Fruit fly (Drosophila melanogaster) whole organism, wandering third instar larva: ENCODE data around the gene cue.

Source experiments
- Abd-B ChIP-seq: fragments of >200 bp; optimal IDR thresholded peaks from 2 replicates; lab custom pipeline; 2017; ENCODE audit warnings: missing biosample characterization, missing genetic modification characterization
- CG32264 ChIP-seq: fragments of 200-800 bp; sonication (Bioruptor generic); optimal IDR thresholded peaks from 2 replicates; lab custom pipeline; 2016; ENCODE audit warnings: missing biosample characterization, missing genetic modification characterization
- CG9705 ChIP-seq: fragments of 200-800 bp; sonication (Bioruptor generic); optimal IDR thresholded peaks from 2 replicates; lab custom pipeline; 2018; ENCODE audit warnings: missing biosample characterization, mild to moderate bottlenecking, missing genetic modification characterization
- CrebA ChIP-seq: fragments of 200-800 bp; sonication (Bioruptor generic); optimal IDR thresholded peaks from 2 replicates; lab custom pipeline; 2016; ENCODE audit warnings: missing biosample characterization, mild to moderate bottlenecking, missing genetic modification characterization, borderline replicate concordance
- Dfd ChIP-seq: fragments of >200 bp; optimal IDR thresholded peaks from 2 replicates; lab custom pipeline; 2017; ENCODE audit warnings: missing biosample characterization, missing genetic modification characterization
- Dif ChIP-seq: fragments of 200-275, 200-300 bp; sonication (Bioruptor generic); optimal IDR thresholded peaks from 2 replicates; lab custom pipeline; 2018; ENCODE audit warnings: missing biosample characterization, missing genetic modification characterization; ENCODE audit not compliant: partially characterized antibody
- GATAd ChIP-seq: sonication (Bioruptor generic); optimal IDR thresholded peaks from 2 replicates; lab custom pipeline; 2016; ENCODE audit warnings: missing biosample characterization, missing genetic modification characterization
- HLH106 ChIP-seq: fragments of 200-800 bp; optimal IDR thresholded peaks from 3 replicates; lab custom pipeline; 2019; ENCODE audit warnings: missing biosample characterization, mild to moderate bottlenecking, missing genetic modification characterization, moderate library complexity
- Hnf4 ChIP-seq: fragments of 200-800 bp; sonication (Bioruptor generic); optimal IDR thresholded peaks from 2 replicates; lab custom pipeline; 2016; ENCODE audit warnings: missing biosample characterization, mild to moderate bottlenecking, missing genetic modification characterization
- Hr78 ChIP-seq: fragments of >200 bp; optimal IDR thresholded peaks from 2 replicates; lab custom pipeline; 2017; ENCODE audit warnings: missing biosample characterization, missing genetic modification characterization
- Hr83 ChIP-seq: fragments of 200-300 bp; sonication (Bioruptor generic); optimal IDR thresholded peaks from 2 replicates; lab custom pipeline; 2016; ENCODE audit warnings: missing biosample characterization, mild to moderate bottlenecking, missing genetic modification characterization, moderate library complexity; ENCODE audit not compliant: poor library complexity, severe bottlenecking
- Jra ChIP-seq: sonication (Bioruptor generic); optimal IDR thresholded peaks from 2 replicates; lab custom pipeline; 2016; ENCODE audit warnings: missing biosample characterization, missing genetic modification characterization
- Mio ChIP-seq: sonication (Bioruptor generic); optimal IDR thresholded peaks from 2 replicates; lab custom pipeline; 2016; ENCODE audit warnings: missing biosample characterization, missing genetic modification characterization
- Myc ChIP-seq: fragments of >200 bp; optimal IDR thresholded peaks from 2 replicates; lab custom pipeline; 2017
- N ChIP-seq: fragments of >200 bp; optimal IDR thresholded peaks from 2 replicates; lab custom pipeline; 2018; ENCODE audit warnings: missing biosample characterization, missing external identifiers, missing genetic modification characterization
- OdsH ChIP-seq: fragments of 200-800 bp; sonication (Bioruptor generic); optimal IDR thresholded peaks from 2 replicates; lab custom pipeline; 2016; ENCODE audit warnings: missing biosample characterization, mild to moderate bottlenecking, missing genetic modification characterization
- Rel ChIP-seq, 2 experiments: fragments of 200-800 bp; sonication (Bioruptor generic) in 1 of 2; optimal IDR thresholded peaks; 2 replicates in 1 of 2; 3 replicates in 1 of 2; lab custom pipeline; 2016 to 2019; ENCODE audit warnings: mild to moderate bottlenecking in 2 of 2, missing biosample characterization in 2 of 2, missing genetic modification characterization in 2 of 2, moderate library complexity in 1 of 2
- Sp1 ChIP-seq: fragments of 200-800 bp; sonication (Bioruptor generic); optimal IDR thresholded peaks from 3 replicates; lab custom pipeline; 2019; ENCODE audit warnings: missing biosample characterization, mild to moderate bottlenecking, missing genetic modification characterization, moderate library complexity
- Vsx2 ChIP-seq: fragments of 200-300, 225-300 bp; sonication (Bioruptor generic); optimal IDR thresholded peaks from 2 replicates; lab custom pipeline; 2018; ENCODE audit warnings: missing biosample characterization, missing genetic modification characterization; ENCODE audit not compliant: partially characterized antibody
- br ChIP-seq: fragments of 200-800 bp; sonication (Bioruptor generic); optimal IDR thresholded peaks from 2 replicates; lab custom pipeline; 2016; ENCODE audit warnings: missing biosample characterization, missing genetic modification characterization
- brk ChIP-seq: fragments of 200-800 bp; sonication (Bioruptor generic); optimal IDR thresholded peaks from 2 replicates; lab custom pipeline; 2016; ENCODE audit warnings: missing biosample characterization, mild to moderate bottlenecking, missing genetic modification characterization
- dl ChIP-seq, 2 experiments: fragments of 175-275, 200-275 bp in 1 of 2; fragments of 200-275 bp in 1 of 2; sonication (Bioruptor generic); optimal IDR thresholded peaks; lab custom pipeline; 2018; ENCODE audit warnings: mild to moderate bottlenecking in 2 of 2, missing biosample characterization in 2 of 2, missing genetic modification characterization in 2 of 2, moderate library complexity in 2 of 2; ENCODE audit not compliant: partially characterized antibody in 2 of 2, insufficient read depth in 1 of 2
- dmrt93B ChIP-seq: fragments of 200-800 bp; sonication (Bioruptor generic); optimal IDR thresholded peaks from 2 replicates; lab custom pipeline; 2018; ENCODE audit warnings: missing biosample characterization, mild to moderate bottlenecking, missing genetic modification characterization
- dsf ChIP-seq: sonication (Bioruptor generic); optimal IDR thresholded peaks from 2 replicates; lab custom pipeline; 2016; ENCODE audit warnings: missing biosample characterization, missing genetic modification characterization, borderline replicate concordance
- ey ChIP-seq: fragments of 200-800 bp; sonication (Bioruptor generic); optimal IDR thresholded peaks from 2 replicates; lab custom pipeline; 2016; ENCODE audit warnings: missing biosample characterization, missing genetic modification characterization
- foxo ChIP-seq, 2 experiments: fragments of 200-800 bp; sonication (Bioruptor generic); optimal IDR thresholded peaks; 2 replicates in 1 of 2; 3 replicates in 1 of 2; lab custom pipeline; 2016 to 2017; ENCODE audit warnings: missing biosample characterization in 2 of 2, missing genetic modification characterization in 2 of 2
- fru ChIP-seq: fragments of 200-800 bp; sonication (Bioruptor generic); optimal IDR thresholded peaks from 3 replicates; lab custom pipeline; 2016; ENCODE audit warnings: missing biosample characterization, mild to moderate bottlenecking, missing genetic modification characterization
- h ChIP-seq: fragments of 200-800 bp; sonication (Bioruptor generic); optimal IDR thresholded peaks from 3 replicates; lab custom pipeline; 2016; ENCODE audit warnings: missing biosample characterization, mild to moderate bottlenecking, missing genetic modification characterization
- jim ChIP-seq: fragments of 175-275, 200-325 bp; sonication (Bioruptor generic); optimal IDR thresholded peaks from 2 replicates; lab custom pipeline; 2016; ENCODE audit warnings: missing biosample characterization, mild to moderate bottlenecking, missing genetic modification characterization
- lola ChIP-seq: fragments of >200 bp; optimal IDR thresholded peaks from 2 replicates; lab custom pipeline; 2017; ENCODE audit warnings: missing biosample characterization, missing genetic modification characterization
- pan ChIP-seq: fragments of >200 bp; optimal IDR thresholded peaks from 2 replicates; lab custom pipeline; 2017
- psq ChIP-seq: fragments of 200-800 bp; sonication (Bioruptor generic); optimal IDR thresholded peaks from 3 replicates; lab custom pipeline; 2017; ENCODE audit warnings: missing biosample characterization, mild to moderate bottlenecking, missing genetic modification characterization, moderate library complexity
- rgr ChIP-seq: fragments of 200-800 bp; sonication (Bioruptor generic); optimal IDR thresholded peaks from 3 replicates; lab custom pipeline; 2016; ENCODE audit warnings: missing biosample characterization, mild to moderate bottlenecking, missing genetic modification characterization
- sage ChIP-seq: fragments of 200-800 bp; sonication (Bioruptor generic); optimal IDR thresholded peaks from 2 replicates; lab custom pipeline; 2016; ENCODE audit warnings: missing biosample characterization, mild to moderate bottlenecking, missing genetic modification characterization
- sv ChIP-seq: fragments of 200-800 bp; sonication (Bioruptor generic); optimal IDR thresholded peaks from 3 replicates; lab custom pipeline; 2016; ENCODE audit warnings: missing biosample characterization, missing genetic modification characterization
- tai ChIP-seq: sonication (Bioruptor generic); optimal IDR thresholded peaks from 2 replicates; lab custom pipeline; 2016; ENCODE audit warnings: missing biosample characterization, missing genetic modification characterization
- usp ChIP-seq: fragments of >200 bp; optimal IDR thresholded peaks from 2 replicates; lab custom pipeline; 2017; ENCODE audit warnings: missing biosample characterization, missing genetic modification characterization
- woc ChIP-seq: sonication (Bioruptor generic); optimal IDR thresholded peaks from 2 replicates; lab custom pipeline; 2016; ENCODE audit warnings: missing biosample characterization, mild to moderate bottlenecking, missing genetic modification characterization

cue gene

DNA sequence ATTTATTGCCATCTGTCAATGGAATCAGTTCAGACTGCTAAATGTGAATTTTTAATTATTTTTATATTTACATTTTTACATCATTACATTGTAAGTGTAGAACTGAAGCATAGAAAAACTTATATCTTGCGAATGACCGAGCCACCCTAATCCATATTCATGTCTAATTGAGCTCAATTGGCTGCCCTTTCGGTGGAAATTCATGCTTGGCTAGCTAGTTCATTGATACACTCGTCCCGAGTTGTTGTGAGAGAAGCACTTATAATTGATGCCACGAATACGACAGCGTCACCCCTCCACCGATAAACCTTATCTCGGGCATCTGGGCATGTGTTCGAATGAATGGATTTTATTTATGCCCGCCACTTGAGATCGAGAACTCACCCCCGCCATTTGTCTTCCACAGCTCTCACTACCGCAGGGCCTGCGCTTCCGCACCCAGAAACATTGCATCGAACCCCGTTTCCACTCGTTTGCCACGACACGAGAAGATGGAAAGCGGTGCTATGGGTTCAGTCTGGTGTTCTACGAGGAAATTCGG lies 21.3 kb upstream of the cue start:
- TF ChIP-seq Sp1 (no peak), Dif (GFP tag; lab: Kevin White, UChicago) (no peak), Jra (GFP tag; lab: Kevin White, UChicago) (no peak), OdsH (GFP tag; lab: Kevin White, UChicago) (no peak), Hr83 (GFP tag; lab: Kevin White, UChicago) (no peak), Hnf4 (GFP tag; lab: Kevin White, UChicago) (no peak), fru (GFP tag; lab: Kevin White, UChicago) (no peak), woc (GFP tag; lab: Kevin White, UChicago) (no peak), CrebA (GFP tag; lab: Kevin White, UChicago) (no peak), Myc (no peak), jim (GFP tag; lab: Kevin White, UChicago) (no peak), tai (no peak), pan (lab: Kevin White, UChicago) (no peak), HLH106 (tag; lab: Kevin White, UChicago) (no peak), Rel (GFP tag; optimal IDR thresholded peaks at IDR 0.05; lab: Kevin White, UChicago) (no peak), Rel (tag; optimal IDR thresholded peaks at IDR 0.05; lab: Kevin White, UChicago) (no peak), h (GFP tag; lab: Kevin White, UChicago) (no peak), CG9705 (no peak), GATAd (GFP tag; lab: Kevin White, UChicago) (no peak), sage (no peak), Dfd (GFP tag; lab: Kevin White, UChicago) (no peak)

DNA sequence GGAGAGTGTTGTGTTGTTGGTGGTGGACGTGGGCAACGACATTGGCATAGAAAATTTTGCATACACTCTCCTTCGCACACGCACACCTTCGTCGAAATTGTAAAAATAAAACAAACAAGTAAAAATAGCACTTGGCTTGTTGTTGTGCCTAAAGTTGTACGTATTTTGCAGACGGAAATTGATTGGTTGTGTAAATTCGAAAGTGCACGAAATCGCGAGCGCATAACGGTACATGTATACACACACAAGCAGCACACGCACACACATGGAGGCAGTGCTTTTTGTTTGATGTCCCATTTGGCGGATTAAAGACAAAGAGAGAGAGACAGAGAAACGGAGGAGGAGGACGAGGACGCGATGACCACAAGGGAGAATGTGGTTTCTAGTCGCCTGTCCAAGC lies 20.3 kb upstream of the cue start:
- no peak for TF ChIP-seq Jra (GFP tag; lab: Kevin White, UChicago)
- TF ChIP-seq dmrt93B = no peak
- TF ChIP-seq Mio (GFP tag; lab: Kevin White, UChicago) = no peak

DNA sequence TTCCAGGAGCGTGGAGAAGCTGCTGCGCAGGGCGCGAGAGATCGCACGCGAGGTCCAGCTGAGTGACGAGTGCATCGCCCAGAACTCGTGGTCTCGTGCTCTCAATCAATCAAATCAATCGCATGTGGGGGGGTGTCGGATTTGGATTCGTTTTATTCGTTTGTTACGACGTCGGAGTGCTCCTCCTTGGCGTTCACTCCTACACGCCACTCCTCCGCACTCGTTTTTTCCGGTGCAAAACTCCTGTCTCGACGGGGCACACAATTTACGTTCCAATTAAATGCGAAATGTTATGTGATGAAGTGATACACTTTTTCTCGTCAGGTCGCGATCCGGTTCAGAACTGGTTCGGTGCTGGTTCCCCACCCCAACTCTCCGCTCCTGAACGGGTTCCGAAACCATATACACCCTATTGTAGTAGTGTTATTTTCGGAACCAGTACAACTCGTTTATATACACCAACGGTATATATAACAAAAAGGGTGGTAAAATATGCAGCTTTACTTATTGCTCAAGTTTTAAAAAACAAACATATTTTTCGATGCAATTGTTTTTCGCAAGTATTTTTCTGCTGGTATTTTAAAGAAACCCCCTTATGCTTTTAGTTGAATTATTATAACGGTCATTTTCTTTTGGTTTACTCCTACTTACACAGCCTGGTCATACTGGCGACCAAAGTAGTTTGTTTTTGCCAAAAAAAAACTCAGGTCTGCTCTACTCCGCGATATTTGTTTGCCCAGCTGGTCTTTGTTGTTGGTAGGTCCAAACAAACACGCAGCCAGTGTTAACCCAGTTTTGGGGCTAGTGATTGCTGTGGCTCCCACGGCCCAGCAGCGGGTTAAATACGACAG lies 19.6 kb upstream of the cue start, which contains the start of the genes CG12091 and pns:
Gene CG12091, minus strand, starts transcription at position 349 of the 851 bp plus-strand sequence.
Gene pns, plus strand, starts transcription at position 651 of the 851 bp plus-strand sequence.
- TF ChIP-seq dl (GFP tag; optimal IDR thresholded peaks at IDR 0.05; lab: Kevin White, UChicago; ENCODE audit: insufficient read depth in 1 of 2, partially characterized antibody in 2 of 2) (no peak), fru (GFP tag; lab: Kevin White, UChicago) (peak; percentile 60), Dfd (GFP tag; lab: Kevin White, UChicago) (no peak), sage (no peak), tai (no peak), dsf (GFP tag; lab: Kevin White, UChicago) (no peak), sv (peak; percentile 46), Abd-B (no peak), Dif (GFP tag; lab: Kevin White, UChicago) (no peak), pan (lab: Kevin White, UChicago) (no peak), woc (GFP tag; lab: Kevin White, UChicago) (no peak), jim (GFP tag; lab: Kevin White, UChicago) (no peak), Hr78 (GFP tag; lab: Kevin White, UChicago) (no peak), br (GFP tag; lab: Kevin White, UChicago) (peak; percentile 66), ey (GFP tag; lab: Kevin White, UChicago) (peak; percentile 48), HLH106 (tag; lab: Kevin White, UChicago) (peak; percentile 65), usp (GFP tag; lab: Kevin White, UChicago) (no peak), brk (GFP tag; lab: Kevin White, UChicago) (no peak), Jra (GFP tag; lab: Kevin White, UChicago) (no peak), psq (GFP tag; lab: Kevin White, UChicago) (peak; percentile 55), GATAd (GFP tag; lab: Kevin White, UChicago) (no peak), dmrt93B (no peak), N (GFP tag; lab: Kevin White, UChicago) (no peak), foxo (GFP tag; optimal IDR thresholded peaks at IDR 0.05; lab: Kevin White, UChicago) (peak in 1 of 2 experiments; percentile 66), Hnf4 (GFP tag; lab: Kevin White, UChicago) (no peak), Rel (GFP tag; optimal IDR thresholded peaks at IDR 0.05; lab: Kevin White, UChicago) (no peak), Rel (tag; optimal IDR thresholded peaks at IDR 0.05; lab: Kevin White, UChicago) (peak; percentile 63), rgr (GFP tag; lab: Kevin White, UChicago) (peak; percentile 48), CrebA (GFP tag; lab: Kevin White, UChicago) (no peak), h (GFP tag; lab: Kevin White, UChicago) (peak; percentile 80), CG32264 (peak; percentile 23), Vsx2 (no peak), lola (GFP tag; lab: Kevin White, UChicago) (no peak), CG9705 (peak; percentile 67), Myc (no peak), Sp1 (peak; percentile 64), Hr83 (GFP tag; lab: Kevin White, UChicago) (peak; percentile 60), Mio (GFP tag; lab: Kevin White, UChicago) (no peak), OdsH (GFP tag; lab: Kevin White, UChicago) (peak; percentile 42)
- TF ChIP-seq, all 38 proteins: peak for 15
